Fruit fly (Drosophila melanogaster) whole organism, embryonic: ENCODE results near the gene Glut1.

Experiments used
- B-H1 ChIP-seq: fragments of 200-800 bp; sonication (Bioruptor generic); IDR thresholded peaks from 3 replicates; pipeline ENCODE4 v1.3.6; 2022; ENCODE audit warnings: missing biosample characterization, missing genetic modification characterization
- B-H2 ChIP-seq: fragments of 200-800 bp; sonication (Bioruptor generic); optimal IDR thresholded peaks from 2 replicates; lab custom pipeline; 2018; ENCODE audit warnings: missing biosample characterization, mild to moderate bottlenecking, missing genetic modification characterization
- CG11456 ChIP-seq: fragments of 200-800 bp; sonication (Bioruptor generic); IDR thresholded peaks from 3 replicates; pipeline ENCODE4 v1.3.6; 2022; ENCODE audit warnings: missing biosample characterization, missing genetic modification characterization
- CG12071 ChIP-seq: fragments of 200-800 bp; sonication (Bioruptor generic); optimal IDR thresholded peaks from 3 replicates; lab custom pipeline; 2018; ENCODE audit warnings: missing biosample characterization, mild to moderate bottlenecking, missing genetic modification characterization
- CG12219 ChIP-seq: fragments of 200-800 bp; sonication (Bioruptor generic); optimal IDR thresholded peaks from 3 replicates; lab custom pipeline; 2018; ENCODE audit warnings: missing biosample characterization, mild to moderate bottlenecking, missing genetic modification characterization
- CG12942 ChIP-seq: fragments of 200-800 bp; sonication (Bioruptor generic); optimal IDR thresholded peaks from 3 replicates; lab custom pipeline; 2016; ENCODE audit warnings: missing biosample characterization, missing genetic modification characterization
- CG16813 ChIP-seq: fragments of 200-800 bp; sonication (Bioruptor generic); IDR thresholded peaks from 3 replicates; pipeline ENCODE4 v1.3.6; 2022; ENCODE audit warnings: missing biosample characterization, missing genetic modification characterization; ENCODE audit not compliant: partially characterized antibody
- CG17385 ChIP-seq: fragments of 200-800 bp; sonication (Bioruptor generic); optimal IDR thresholded peaks from 3 replicates; lab custom pipeline; 2018; ENCODE audit warnings: missing biosample characterization, mild to moderate bottlenecking, missing genetic modification characterization
- CG18619 ChIP-seq: fragments of 200-800 bp; sonication (Bioruptor generic); optimal IDR thresholded peaks from 3 replicates; lab custom pipeline; 2017; ENCODE audit warnings: missing biosample characterization, mild to moderate bottlenecking, missing genetic modification characterization
- CG3065 ChIP-seq: fragments of 200-800 bp; sonication (Bioruptor generic); optimal IDR thresholded peaks from 2 replicates; lab custom pipeline; 2016; ENCODE audit warnings: missing biosample characterization, missing genetic modification characterization
- CG32772 ChIP-seq: fragments of 200-800 bp; sonication (Bioruptor generic); IDR thresholded peaks from 2 replicates; pipeline ENCODE4 v1.3.6; 2022; ENCODE audit warnings: missing biosample characterization, missing genetic modification characterization
- CG4617 ChIP-seq: fragments of 200-800 bp; sonication (Bioruptor generic); optimal IDR thresholded peaks from 3 replicates; lab custom pipeline; 2016; ENCODE audit warnings: missing biosample characterization, missing genetic modification characterization, borderline replicate concordance
- CG4854 ChIP-seq: fragments of 200-800 bp; sonication (Bioruptor generic); optimal IDR thresholded peaks from 2 replicates; lab custom pipeline; 2016; ENCODE audit warnings: missing biosample characterization, missing genetic modification characterization, inconsistent platforms
- CG6175 ChIP-seq: fragments of 200-800 bp; sonication (Bioruptor generic); IDR thresholded peaks from 3 replicates; pipeline ENCODE4 v1.3.6; 2022; ENCODE audit warnings: missing biosample characterization, missing genetic modification characterization
- CG6813 ChIP-seq: fragments of 200-800 bp; sonication (Bioruptor generic); optimal IDR thresholded peaks from 2 replicates; lab custom pipeline; 2017; ENCODE audit warnings: missing biosample characterization, missing genetic modification characterization, mild to moderate bottlenecking, moderate library complexity, missing genetic modification reagents
- CkIIα-i1 ChIP-seq: fragments of 200-800 bp; sonication (Bioruptor generic); IDR thresholded peaks from 2 replicates; pipeline ENCODE4 v1.3.6; 2022; ENCODE audit warnings: missing biosample characterization, missing genetic modification characterization
- CoRest ChIP-seq: fragments of 200-800 bp; sonication (Bioruptor generic); optimal IDR thresholded peaks from 3 replicates; lab custom pipeline; 2018; ENCODE audit warnings: missing biosample characterization, mild to moderate bottlenecking, missing genetic modification characterization, moderate library complexity
- Dbx ChIP-seq: fragments of 200-800 bp; sonication (Bioruptor generic); IDR thresholded peaks from 3 replicates; pipeline ENCODE4 v1.3.6; 2022; ENCODE audit warnings: missing biosample characterization, missing genetic modification characterization
- Ets65A ChIP-seq: fragments of 200-800 bp; sonication (Bioruptor generic); peaks from one replicate; lab custom pipeline; 2016; ENCODE audit warnings: missing biosample characterization, missing genetic modification characterization
- HLH3B ChIP-seq: fragments of 200-800 bp; sonication (Bioruptor generic); IDR thresholded peaks from 2 replicates; pipeline ENCODE4 v1.3.6; 2022; ENCODE audit warnings: missing biosample characterization, missing genetic modification characterization
- HmgD ChIP-seq: fragments of 200-800 bp; sonication (Bioruptor generic); optimal IDR thresholded peaks from 3 replicates; lab custom pipeline; 2016; ENCODE audit warnings: missing biosample characterization, missing genetic modification characterization
- Hr51 ChIP-seq, 2 experiments: fragments of 200-800 bp; sonication (Bioruptor generic); optimal IDR thresholded peaks; 2 replicates in 1 of 2; 3 replicates in 1 of 2; lab custom pipeline; 2016 to 2018; ENCODE audit warnings: missing biosample characterization in 2 of 2, missing genetic modification characterization in 2 of 2, mild to moderate bottlenecking in 1 of 2, moderate library complexity in 1 of 2
- Lim3 ChIP-seq: fragments of 200-800 bp; sonication (Bioruptor generic); IDR thresholded peaks from 2 replicates; pipeline ENCODE4 v1.3.6; 2022; ENCODE audit warnings: missing biosample characterization, missing genetic modification characterization
- Nf-YB ChIP-seq: fragments of 200-800 bp; sonication (Bioruptor generic); optimal IDR thresholded peaks from 3 replicates; lab custom pipeline; 2019; ENCODE audit warnings: missing biosample characterization, mild to moderate bottlenecking, missing genetic modification characterization, moderate library complexity
- Rfx ChIP-seq: fragments of 200-800 bp; sonication (Bioruptor generic); IDR thresholded peaks from 2 replicates; pipeline ENCODE4 v1.3.6; 2022; ENCODE audit warnings: missing biosample characterization, missing genetic modification characterization
- Sox102F ChIP-seq: fragments of 200-800 bp; sonication (Bioruptor generic); optimal IDR thresholded peaks from 2 replicates; lab custom pipeline; 2018; ENCODE audit warnings: missing biosample characterization, mild to moderate bottlenecking, missing genetic modification characterization, moderate library complexity
- Xbp1 ChIP-seq: fragments of 200-800 bp; sonication (Bioruptor generic); optimal IDR thresholded peaks from 3 replicates; lab custom pipeline; 2016; ENCODE audit warnings: missing biosample characterization, mild to moderate bottlenecking, missing genetic modification characterization
- al ChIP-seq: fragments of 200-800 bp; sonication (Bioruptor generic); IDR thresholded peaks from 2 replicates; pipeline ENCODE4 v1.3.6; 2022; ENCODE audit warnings: missing biosample characterization, missing genetic modification characterization
- ap ChIP-seq: fragments of 200-800 bp; sonication (Bioruptor generic); IDR thresholded peaks from 2 replicates; pipeline ENCODE4 v1.3.6; 2022; ENCODE audit warnings: missing biosample characterization, missing genetic modification characterization
- ase ChIP-seq: fragments of 200-800 bp; sonication (Bioruptor generic); IDR thresholded peaks from 3 replicates; pipeline ENCODE4 v1.3.6; 2022; ENCODE audit warnings: missing biosample characterization, missing genetic modification characterization
- ci ChIP-seq: fragments of 200-800 bp; sonication (Bioruptor generic); IDR thresholded peaks from 3 replicates; pipeline ENCODE4 v1.3.6; 2022; ENCODE audit warnings: missing biosample characterization, missing genetic modification characterization
- cwo ChIP-seq: fragments of 200-800 bp; sonication (Bioruptor generic); optimal IDR thresholded peaks from 3 replicates; lab custom pipeline; 2017; ENCODE audit warnings: missing biosample characterization, missing genetic modification characterization, mild to moderate bottlenecking, moderate library complexity, missing genetic modification reagents
- dmrt99B ChIP-seq: fragments of 200-800 bp; sonication (Bioruptor generic); optimal IDR thresholded peaks from 2 replicates; lab custom pipeline; 2018; ENCODE audit warnings: missing biosample characterization, mild to moderate bottlenecking, missing genetic modification characterization, moderate library complexity
- eyg ChIP-seq: fragments of 200-800 bp; sonication (Bioruptor generic); optimal IDR thresholded peaks from 3 replicates; lab custom pipeline; 2016; ENCODE audit warnings: missing biosample characterization, missing genetic modification characterization
- fd64A ChIP-seq: fragments of 200-800 bp; sonication (Bioruptor generic); optimal IDR thresholded peaks from 3 replicates; lab custom pipeline; 2018; ENCODE audit warnings: missing biosample characterization, mild to moderate bottlenecking, missing genetic modification characterization
- grau ChIP-seq: fragments of 200-800 bp; optimal IDR thresholded peaks from 3 replicates; lab custom pipeline; 2019; ENCODE audit warnings: missing biosample characterization, mild to moderate bottlenecking, missing genetic modification characterization, moderate library complexity
- gsb-n ChIP-seq: fragments of 200-800 bp; sonication (Bioruptor generic); optimal IDR thresholded peaks from 3 replicates; lab custom pipeline; 2018; ENCODE audit warnings: missing biosample characterization, mild to moderate bottlenecking, missing genetic modification characterization
- gt ChIP-seq: fragments of 200-800 bp; sonication (Bioruptor generic); IDR thresholded peaks from 2 replicates; pipeline ENCODE4 v1.3.6; 2022; ENCODE audit warnings: missing biosample characterization, missing genetic modification characterization
- ind ChIP-seq: fragments of 200-800 bp; sonication (Bioruptor generic); optimal IDR thresholded peaks from 3 replicates; lab custom pipeline; 2016; ENCODE audit warnings: missing biosample characterization, missing genetic modification characterization
- inv ChIP-seq: fragments of 200-800 bp; sonication (Bioruptor generic); IDR thresholded peaks from 2 replicates; pipeline ENCODE4 v1.3.6; 2022; ENCODE audit warnings: missing biosample characterization, missing genetic modification characterization; ENCODE audit not compliant: partially characterized antibody
- jumu ChIP-seq: fragments of 200-800 bp; sonication (Bioruptor generic); optimal IDR thresholded peaks from 3 replicates; lab custom pipeline; 2016; ENCODE audit warnings: missing biosample characterization, missing genetic modification characterization
- nmo ChIP-seq: fragments of 200-800 bp; sonication (Bioruptor generic); optimal IDR thresholded peaks from 2 replicates; lab custom pipeline; 2018; ENCODE audit warnings: missing biosample characterization, mild to moderate bottlenecking, missing genetic modification characterization, moderate library complexity
- nom ChIP-seq: fragments of 200-800 bp; sonication (Bioruptor generic); optimal IDR thresholded peaks from 2 replicates; lab custom pipeline; 2017; ENCODE audit warnings: missing biosample characterization, missing genetic modification characterization, mild to moderate bottlenecking, moderate library complexity, missing genetic modification reagents
- oc ChIP-seq: fragments of 200-800 bp; sonication (Bioruptor generic); optimal IDR thresholded peaks from 2 replicates; lab custom pipeline; 2018; ENCODE audit warnings: missing biosample characterization, mild to moderate bottlenecking, missing genetic modification characterization, moderate library complexity
- pzg ChIP-seq: fragments of 200-800 bp; sonication (Bioruptor generic); optimal IDR thresholded peaks from 3 replicates; lab custom pipeline; 2018; ENCODE audit warnings: missing biosample characterization, mild to moderate bottlenecking, missing genetic modification characterization, moderate library complexity
- ranshi ChIP-seq: fragments of 200-800 bp; sonication (Bioruptor generic); IDR thresholded peaks from 2 replicates; pipeline ENCODE4 v1.3.6; 2022; ENCODE audit warnings: missing biosample characterization, missing genetic modification characterization
- zen2 ChIP-seq: fragments of 200-800 bp; sonication (Bioruptor generic); IDR thresholded peaks from 3 replicates; pipeline ENCODE4 v1.3.6; 2022; ENCODE audit warnings: missing biosample characterization, missing genetic modification characterization; ENCODE audit not compliant: partially characterized antibody
- zf30C ChIP-seq: fragments of 200-800 bp; sonication (Bioruptor generic); optimal IDR thresholded peaks from 3 replicates; lab custom pipeline; 2018; ENCODE audit warnings: missing biosample characterization, mild to moderate bottlenecking, missing genetic modification characterization

Glut1 gene

dm6 chr3L:1007513-1008459, 93.9 kb downstream of the Glut1 start (continued):
- TF ChIP-seq Lim3 (GFP tag; lab: Robert Waterston, UW) (0 out of 2 replicates have a peak, but pooled peaks have one; percentile 37), CG16813 (no peak), al (GFP tag; lab: Robert Waterston, UW) (peak; percentile 88), gsb-n (no peak), CoRest (tag; lab: Kevin White, UChicago) (peak; percentile 85), Xbp1 (GFP tag; lab: Kevin White, UChicago) (peak; percentile 80), Dbx (peak; percentile 95), B-H2 (peak; percentile 21), CG4617 (GFP tag; lab: Kevin White, UChicago) (peak; percentile 19), dmrt99B (tag; lab: Kevin White, UChicago) (peak; percentile 77), ind (GFP tag; lab: Kevin White, UChicago) (peak; percentile 87), Nf-YB (GFP tag; lab: Kevin White, UChicago) (peak; percentile 60), Ets65A (GFP tag; lab: Kevin White, UChicago) (no peak), CG32772 (peak; percentile 89), eyg (no peak), ase (GFP tag; lab: Robert Waterston, UW) (peak; percentile 84), cwo (GFP tag; lab: Kevin White, UChicago) (peak; percentile 75), CG3065 (GFP tag; lab: Kevin White, UChicago) (no peak), oc (tag; lab: Kevin White, UChicago) (peak; percentile 72), CG12219 (GFP tag; lab: Kevin White, UChicago) (peak; percentile 78), nom (GFP tag; lab: Kevin White, UChicago) (peak; percentile 50), CG6813 (GFP tag; lab: Kevin White, UChicago) (peak; percentile 82), CG18619 (GFP tag; lab: Kevin White, UChicago) (peak; percentile 83), gt (GFP tag; lab: Robert Waterston, UW) (no peak), B-H1 (GFP tag; lab: Robert Waterston, UW) (peak; percentile 79), CG6175 (GFP tag; lab: Robert Waterston, UW) (peak; percentile 80), inv (GFP tag; lab: Robert Waterston, UW) (peak; percentile 24; the same call in 1 of the 2 replicates), zf30C (GFP tag; lab: Kevin White, UChicago) (peak; percentile 75), pzg (GFP tag; lab: Kevin White, UChicago) (peak; percentile 8), zen2 (GFP tag; lab: Robert Waterston, UW) (no peak), nmo (GFP tag; lab: Kevin White, UChicago) (peak; percentile 87), HmgD (no peak), CkIIα-i1 (GFP tag; lab: Robert Waterston, UW) (no peak), fd64A (GFP tag; lab: Kevin White, UChicago) (no peak), jumu (GFP tag; lab: Kevin White, UChicago) (peak; percentile 28), HLH3B (GFP tag; lab: Robert Waterston, UW) (peak; percentile 91)

DNA sequence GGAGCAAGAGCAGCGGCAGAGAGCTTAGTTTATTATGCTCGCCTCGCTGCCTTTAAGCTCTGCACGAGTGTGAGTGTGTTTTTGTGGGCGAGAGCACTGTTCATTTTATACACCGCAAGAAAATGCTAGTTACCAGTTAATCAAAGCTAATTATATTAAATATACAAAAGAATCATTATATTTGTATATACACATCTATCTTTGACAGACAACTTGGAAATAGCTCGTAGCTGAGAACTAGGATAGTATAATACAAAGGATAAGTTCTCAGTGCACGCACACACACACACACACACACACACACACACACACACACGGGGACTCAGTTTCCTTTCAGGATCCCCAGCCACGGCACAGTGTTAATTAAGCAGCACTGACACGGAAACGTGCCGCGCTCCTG, 97.1 kb downstream of the Glut1 start:
- no peak for TF ChIP-seq ap (GFP tag; lab: Robert Waterston, UW)
- peak; percentile 20 for TF ChIP-seq grau (tag; lab: Kevin White, UChicago)
- peak; percentile 1 for TF ChIP-seq CoRest (tag; lab: Kevin White, UChicago)
- no peak for TF ChIP-seq CG12071 (GFP tag; lab: Kevin White, UChicago)
- peak; percentile 40; the same call in 1 of the 2 replicates for TF ChIP-seq Rfx (GFP tag; lab: Robert Waterston, UW)
- peak; percentile 21 for TF ChIP-seq Sox102F (GFP tag; lab: Kevin White, UChicago)
- no peak for TF ChIP-seq CG12942
- TF ChIP-seq Hr51 (GFP tag; optimal IDR thresholded peaks at IDR 0.05; lab: Kevin White, UChicago) = peak in 1 of 2 experiments; percentile 14
- TF ChIP-seq ranshi (GFP tag; lab: Robert Waterston, UW) = 0 out of 2 replicates have a peak, but pooled peaks have one; percentile 29
- no peak for TF ChIP-seq CG4854 (GFP tag; lab: Kevin White, UChicago)
- 0 out of 3 replicates have a peak, but pooled peaks have one; percentile 30 for TF ChIP-seq ci (GFP tag; lab: Robert Waterston, UW)
- 0 out of 3 replicates have a peak, but pooled peaks have one; percentile 9 for TF ChIP-seq CG11456 (GFP tag; lab: Robert Waterston, UW)
- no peak for TF ChIP-seq Nf-YB (GFP tag; lab: Kevin White, UChicago)
- TF ChIP-seq CG17385 (GFP tag; lab: Kevin White, UChicago) = peak; percentile 5
